Fruit fly (Drosophila melanogaster) whole organism, wandering third instar larva: ENCODE measurements around the gene CG11892.
A peak's percentile ranks its signal among the peaks of the same experiment; 100 is the strongest.

Experiments used
- Abd-B ChIP-seq: fragments of >200 bp; optimal IDR thresholded peaks from 2 replicates; lab custom pipeline; 2017; ENCODE audit warnings: missing biosample characterization, missing genetic modification characterization
- CG32264 ChIP-seq: fragments of 200-800 bp; sonication (Bioruptor generic); optimal IDR thresholded peaks from 2 replicates; lab custom pipeline; 2016; ENCODE audit warnings: missing biosample characterization, missing genetic modification characterization
- CG9705 ChIP-seq: fragments of 200-800 bp; sonication (Bioruptor generic); optimal IDR thresholded peaks from 2 replicates; lab custom pipeline; 2018; ENCODE audit warnings: missing biosample characterization, mild to moderate bottlenecking, missing genetic modification characterization
- CrebA ChIP-seq: fragments of 200-800 bp; sonication (Bioruptor generic); optimal IDR thresholded peaks from 2 replicates; lab custom pipeline; 2016; ENCODE audit warnings: missing biosample characterization, mild to moderate bottlenecking, missing genetic modification characterization, borderline replicate concordance
- Dfd ChIP-seq: fragments of >200 bp; optimal IDR thresholded peaks from 2 replicates; lab custom pipeline; 2017; ENCODE audit warnings: missing biosample characterization, missing genetic modification characterization
- Dif ChIP-seq: fragments of 200-275, 200-300 bp; sonication (Bioruptor generic); optimal IDR thresholded peaks from 2 replicates; lab custom pipeline; 2018; ENCODE audit warnings: missing biosample characterization, missing genetic modification characterization; ENCODE audit not compliant: partially characterized antibody
- GATAd ChIP-seq: sonication (Bioruptor generic); optimal IDR thresholded peaks from 2 replicates; lab custom pipeline; 2016; ENCODE audit warnings: missing biosample characterization, missing genetic modification characterization
- HLH106 ChIP-seq: fragments of 200-800 bp; optimal IDR thresholded peaks from 3 replicates; lab custom pipeline; 2019; ENCODE audit warnings: missing biosample characterization, mild to moderate bottlenecking, missing genetic modification characterization, moderate library complexity
- Hnf4 ChIP-seq: fragments of 200-800 bp; sonication (Bioruptor generic); optimal IDR thresholded peaks from 2 replicates; lab custom pipeline; 2016; ENCODE audit warnings: missing biosample characterization, mild to moderate bottlenecking, missing genetic modification characterization
- Hr83 ChIP-seq: fragments of 200-300 bp; sonication (Bioruptor generic); optimal IDR thresholded peaks from 2 replicates; lab custom pipeline; 2016; ENCODE audit warnings: missing biosample characterization, mild to moderate bottlenecking, missing genetic modification characterization, moderate library complexity; ENCODE audit not compliant: poor library complexity, severe bottlenecking
- Jra ChIP-seq: sonication (Bioruptor generic); optimal IDR thresholded peaks from 2 replicates; lab custom pipeline; 2016; ENCODE audit warnings: missing biosample characterization, missing genetic modification characterization
- Mio ChIP-seq: sonication (Bioruptor generic); optimal IDR thresholded peaks from 2 replicates; lab custom pipeline; 2016; ENCODE audit warnings: missing biosample characterization, missing genetic modification characterization
- Myc ChIP-seq: fragments of >200 bp; optimal IDR thresholded peaks from 2 replicates; lab custom pipeline; 2017
- N ChIP-seq: fragments of >200 bp; optimal IDR thresholded peaks from 2 replicates; lab custom pipeline; 2018; ENCODE audit warnings: missing biosample characterization, missing external identifiers, missing genetic modification characterization
- OdsH ChIP-seq: fragments of 200-800 bp; sonication (Bioruptor generic); optimal IDR thresholded peaks from 2 replicates; lab custom pipeline; 2016; ENCODE audit warnings: missing biosample characterization, mild to moderate bottlenecking, missing genetic modification characterization
- Rel ChIP-seq, 2 experiments: fragments of 200-800 bp; sonication (Bioruptor generic) in 1 of 2; optimal IDR thresholded peaks; 2 replicates in 1 of 2; 3 replicates in 1 of 2; lab custom pipeline; 2016 to 2019; ENCODE audit warnings: mild to moderate bottlenecking in 2 of 2, missing biosample characterization in 2 of 2, missing genetic modification characterization in 2 of 2, moderate library complexity in 1 of 2
- Sp1 ChIP-seq: fragments of 200-800 bp; sonication (Bioruptor generic); optimal IDR thresholded peaks from 3 replicates; lab custom pipeline; 2019; ENCODE audit warnings: missing biosample characterization, mild to moderate bottlenecking, missing genetic modification characterization, moderate library complexity
- Vsx2 ChIP-seq: fragments of 200-300, 225-300 bp; sonication (Bioruptor generic); optimal IDR thresholded peaks from 2 replicates; lab custom pipeline; 2018; ENCODE audit warnings: missing biosample characterization, missing genetic modification characterization; ENCODE audit not compliant: partially characterized antibody
- br ChIP-seq: fragments of 200-800 bp; sonication (Bioruptor generic); optimal IDR thresholded peaks from 2 replicates; lab custom pipeline; 2016; ENCODE audit warnings: missing biosample characterization, missing genetic modification characterization
- brk ChIP-seq: fragments of 200-800 bp; sonication (Bioruptor generic); optimal IDR thresholded peaks from 2 replicates; lab custom pipeline; 2016; ENCODE audit warnings: missing biosample characterization, mild to moderate bottlenecking, missing genetic modification characterization
- dmrt93B ChIP-seq: fragments of 200-800 bp; sonication (Bioruptor generic); optimal IDR thresholded peaks from 2 replicates; lab custom pipeline; 2018; ENCODE audit warnings: missing biosample characterization, mild to moderate bottlenecking, missing genetic modification characterization
- dsf ChIP-seq: sonication (Bioruptor generic); optimal IDR thresholded peaks from 2 replicates; lab custom pipeline; 2016; ENCODE audit warnings: missing biosample characterization, missing genetic modification characterization, borderline replicate concordance
- ey ChIP-seq: fragments of 200-800 bp; sonication (Bioruptor generic); optimal IDR thresholded peaks from 2 replicates; lab custom pipeline; 2016; ENCODE audit warnings: missing biosample characterization, missing genetic modification characterization
- foxo ChIP-seq, 2 experiments: fragments of 200-800 bp; sonication (Bioruptor generic); optimal IDR thresholded peaks; 2 replicates in 1 of 2; 3 replicates in 1 of 2; lab custom pipeline; 2016 to 2017; ENCODE audit warnings: missing biosample characterization in 2 of 2, missing genetic modification characterization in 2 of 2
- fru ChIP-seq: fragments of 200-800 bp; sonication (Bioruptor generic); optimal IDR thresholded peaks from 3 replicates; lab custom pipeline; 2016; ENCODE audit warnings: missing biosample characterization, mild to moderate bottlenecking, missing genetic modification characterization
- h ChIP-seq: fragments of 200-800 bp; sonication (Bioruptor generic); optimal IDR thresholded peaks from 3 replicates; lab custom pipeline; 2016; ENCODE audit warnings: missing biosample characterization, mild to moderate bottlenecking, missing genetic modification characterization
- lola ChIP-seq: fragments of >200 bp; optimal IDR thresholded peaks from 2 replicates; lab custom pipeline; 2017; ENCODE audit warnings: missing biosample characterization, missing genetic modification characterization
- psq ChIP-seq: fragments of 200-800 bp; sonication (Bioruptor generic); optimal IDR thresholded peaks from 3 replicates; lab custom pipeline; 2017; ENCODE audit warnings: missing biosample characterization, mild to moderate bottlenecking, missing genetic modification characterization, moderate library complexity
- sage ChIP-seq: fragments of 200-800 bp; sonication (Bioruptor generic); optimal IDR thresholded peaks from 2 replicates; lab custom pipeline; 2016; ENCODE audit warnings: missing biosample characterization, mild to moderate bottlenecking, missing genetic modification characterization
- sv ChIP-seq: fragments of 200-800 bp; sonication (Bioruptor generic); optimal IDR thresholded peaks from 3 replicates; lab custom pipeline; 2016; ENCODE audit warnings: missing biosample characterization, missing genetic modification characterization
- woc ChIP-seq: sonication (Bioruptor generic); optimal IDR thresholded peaks from 2 replicates; lab custom pipeline; 2016; ENCODE audit warnings: missing biosample characterization, mild to moderate bottlenecking, missing genetic modification characterization

CG11892 gene

DNA sequence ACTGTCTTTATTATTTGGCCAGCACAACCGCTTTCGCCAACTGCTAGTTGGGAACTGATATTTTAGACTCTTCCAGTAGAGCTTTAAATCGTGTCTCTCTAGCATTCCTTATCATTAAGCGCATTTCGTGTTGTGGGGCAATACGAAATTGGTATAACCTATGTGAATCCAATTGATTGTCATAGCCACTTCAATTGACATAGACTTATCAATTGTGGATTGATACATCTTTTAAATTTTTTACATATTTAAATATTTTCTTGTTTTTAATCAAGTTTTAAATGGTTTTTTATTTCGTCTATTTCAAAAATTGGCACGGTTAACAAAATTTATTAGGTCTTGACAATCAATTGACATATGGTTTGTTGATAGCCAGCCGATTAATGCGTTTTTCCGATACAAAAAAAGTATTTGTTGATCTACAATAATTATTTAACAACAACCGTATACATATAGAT, 18.2 kb downstream of the CG11892 start, which contains the start of gene CG31288:
CG31288 (minus strand) TSS at position 51 of the 458 bp plus-strand sequence.
- no peak for TF ChIP-seq Sp1 (GFP tag; lab: Kevin White, UChicago)
- no peak for TF ChIP-seq OdsH (GFP tag; lab: Kevin White, UChicago)
- no peak for TF ChIP-seq Dfd (GFP tag; lab: Kevin White, UChicago)
- TF ChIP-seq brk: no peak
- no peak for TF ChIP-seq h (GFP tag; lab: Kevin White, UChicago)
- TF ChIP-seq, all 38 proteins: peak for 0

DNA sequence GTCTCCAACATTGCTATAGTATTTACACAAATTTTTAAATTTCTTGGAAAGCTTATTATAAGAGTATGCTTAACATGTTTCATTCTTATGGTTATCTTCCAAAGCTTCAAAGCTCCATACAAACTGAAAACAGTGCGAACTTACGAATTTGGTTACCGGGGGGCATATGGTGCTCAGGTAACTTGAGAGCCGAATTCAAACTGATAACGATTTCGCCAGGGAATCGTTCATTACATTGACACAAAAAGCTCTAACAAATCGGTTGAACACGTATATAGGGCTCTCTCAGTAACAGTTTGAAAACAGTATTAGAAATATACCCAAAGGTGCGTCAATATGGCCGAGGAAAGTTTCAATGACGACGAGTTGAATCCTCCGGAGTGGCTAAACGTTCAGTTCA, 19.2 kb downstream of the CG11892 start, which contains the start of gene CG13659:
CG13659 (plus strand) TSS at position 317 of the 400 bp plus-strand sequence.
- TF ChIP-seq dmrt93B (GFP tag; lab: Kevin White, UChicago): no peak
- no peak for TF ChIP-seq dsf (GFP tag; lab: Kevin White, UChicago)
- TF ChIP-seq Hnf4 (GFP tag; lab: Kevin White, UChicago): no peak
- no peak for TF ChIP-seq brk
- no peak for TF ChIP-seq Sp1 (GFP tag; lab: Kevin White, UChicago)
- TF ChIP-seq HLH106 (tag; lab: Kevin White, UChicago): no peak
- TF ChIP-seq Hr83: no peak
- no peak for TF ChIP-seq Jra (GFP tag; lab: Kevin White, UChicago)

dm6 chr3R:25302239-25302638, 20.9 kb downstream of the CG11892 start, which contains the start of gene CG31370:
TSS of gene CG31370 (plus strand) at chr3R:25302464.
- TF ChIP-seq brk (peak; percentile 57), sage (GFP tag; lab: Kevin White, UChicago) (no peak)

DNA sequence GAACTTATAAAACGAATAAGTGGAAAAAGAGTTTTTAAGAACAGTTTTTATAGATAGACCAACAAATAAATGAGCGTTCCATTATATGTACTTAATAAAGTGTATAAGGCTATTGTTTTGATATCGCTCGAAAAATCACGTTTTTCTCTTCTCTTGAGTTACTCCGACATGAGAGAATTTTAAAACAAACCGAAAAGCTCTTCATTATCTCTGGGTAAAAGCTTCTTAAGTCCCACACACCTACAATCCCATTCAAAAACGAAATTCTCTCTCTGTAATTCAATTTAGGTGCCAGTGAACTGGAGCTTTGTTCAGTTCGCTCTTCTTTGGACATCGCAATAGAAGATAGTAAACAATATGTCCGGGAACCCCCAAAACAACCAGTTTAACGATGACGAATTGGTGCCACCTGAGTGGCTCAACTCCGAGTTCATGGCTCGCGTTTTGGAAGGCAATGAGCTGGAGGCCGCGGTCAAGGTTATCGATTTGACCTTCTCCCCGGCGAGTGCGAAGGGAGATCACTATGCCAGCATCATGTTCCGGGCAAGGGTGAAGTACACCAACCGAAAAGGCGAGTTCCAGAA, 22.6 kb downstream of the CG11892 start, which contains the start of gene CG31436:
CG31436 (plus strand) TSS at position 281 of the 584 bp plus-strand sequence.
- no peak for TF ChIP-seq ey (GFP tag; lab: Kevin White, UChicago)
- no peak for TF ChIP-seq HLH106 (tag; lab: Kevin White, UChicago)
- no peak for TF ChIP-seq foxo (GFP tag; optimal IDR thresholded peaks at IDR 0.05; lab: Kevin White, UChicago)
- peak; percentile 26 for TF ChIP-seq sage (GFP tag; lab: Kevin White, UChicago)
- TF ChIP-seq sv (GFP tag; lab: Kevin White, UChicago): no peak
- no peak for TF ChIP-seq Mio (GFP tag; lab: Kevin White, UChicago)
- TF ChIP-seq Hnf4 (GFP tag; lab: Kevin White, UChicago): no peak
- TF ChIP-seq CrebA (GFP tag; lab: Kevin White, UChicago): peak; percentile 17
- TF ChIP-seq woc (GFP tag; lab: Kevin White, UChicago): no peak
- TF ChIP-seq psq (GFP tag; lab: Kevin White, UChicago): no peak
- TF ChIP-seq Vsx2 (GFP tag; lab: Kevin White, UChicago): no peak
- TF ChIP-seq OdsH (GFP tag; lab: Kevin White, UChicago): no peak
- no peak for TF ChIP-seq fru (GFP tag; lab: Kevin White, UChicago)
- no peak for TF ChIP-seq Rel (GFP tag; optimal IDR thresholded peaks at IDR 0.05; lab: Kevin White, UChicago)
- peak; percentile 99 for TF ChIP-seq Rel (tag; optimal IDR thresholded peaks at IDR 0.05; lab: Kevin White, UChicago)
- TF ChIP-seq h (GFP tag; lab: Kevin White, UChicago): no peak
- no peak for TF ChIP-seq CG32264
- TF ChIP-seq Myc (lab: Kevin White, UChicago): no peak
- TF ChIP-seq Dif (GFP tag; lab: Kevin White, UChicago): no peak
- TF ChIP-seq Hr83: no peak
- TF ChIP-seq Dfd (GFP tag; lab: Kevin White, UChicago): no peak
- TF ChIP-seq CG9705: no peak
- no peak for TF ChIP-seq lola (GFP tag; lab: Kevin White, UChicago)
- peak; percentile 17 for TF ChIP-seq brk
- no peak for TF ChIP-seq Sp1 (GFP tag; lab: Kevin White, UChicago)
- no peak for TF ChIP-seq Abd-B (GFP tag; lab: Kevin White, UChicago)
- TF ChIP-seq br (GFP tag; lab: Kevin White, UChicago): no peak
- TF ChIP-seq GATAd (GFP tag; lab: Kevin White, UChicago): no peak
- TF ChIP-seq N (GFP tag; lab: Kevin White, UChicago): no peak
- TF ChIP-seq, all 38 proteins: peak for 4
